Worm (Caenorhabditis elegans): ENCODE results near the gene egas-1.

ce11 chrV:18667179-18667578 is 27.1 kb downstream of the egas-1 start:
- no peak for TF ChIP-seq eyg-1 (tag; optimal IDR thresholded peaks at IDR 0.05)
- TF ChIP-seq nfya-1 (tag; optimal IDR thresholded peaks at IDR 0.05) = no peak
- TF ChIP-seq rnt-1 (tag; optimal IDR thresholded peaks at IDR 0.05) = no peak
- no peak for TF ChIP-seq hlh-15 (tag; optimal IDR thresholded peaks at IDR 0.05)
